Fruit fly (Drosophila melanogaster) whole organism, embryonic: ENCODE results near the gene CG5139.

ENCODE experiments used
- Adf1 ChIP-seq: fragments of 200-800 bp; sonication (Bioruptor generic); IDR thresholded peaks from 2 replicates; pipeline ENCODE4 v1.3.6; 2022; ENCODE audit warnings: missing biosample characterization, missing genetic modification characterization
- Awh ChIP-seq: fragments of 200-800 bp; sonication (Bioruptor generic); IDR thresholded peaks from 2 replicates; pipeline ENCODE4, ENCODE4 v1.3.6; 2022; ENCODE audit warnings: missing biosample characterization, missing genetic modification characterization
- B-H2 ChIP-seq: fragments of 200-800 bp; sonication (Bioruptor generic); optimal IDR thresholded peaks from 2 replicates; lab custom pipeline; 2018; ENCODE audit warnings: missing biosample characterization, mild to moderate bottlenecking, missing genetic modification characterization
- C15 ChIP-seq: fragments of 200-800 bp; sonication (Bioruptor generic); IDR thresholded peaks from 3 replicates; pipeline ENCODE4 v1.3.6; 2022; ENCODE audit warnings: missing biosample characterization, missing genetic modification characterization
- CG10209 ChIP-seq: fragments of 200-800 bp; sonication (Bioruptor generic); optimal IDR thresholded peaks from 3 replicates; lab custom pipeline; 2017; ENCODE audit warnings: missing biosample characterization, mild to moderate bottlenecking, missing genetic modification characterization, missing genetic modification reagents
- CG10959 ChIP-seq: fragments of 200-800 bp; sonication (Bioruptor generic); IDR thresholded peaks from 2 replicates; pipeline ENCODE4 v1.3.6; 2022; ENCODE audit warnings: missing biosample characterization, missing genetic modification characterization
- CG11398 ChIP-seq: fragments of 200-800 bp; sonication (Bioruptor generic); optimal IDR thresholded peaks from 2 replicates; lab custom pipeline; 2016; ENCODE audit warnings: missing biosample characterization, missing genetic modification characterization
- CG11560 ChIP-seq: fragments of 200-800 bp; sonication (Bioruptor generic); IDR thresholded peaks from 3 replicates; pipeline ENCODE4 v1.3.6; 2022; ENCODE audit warnings: missing biosample characterization, missing genetic modification characterization
- CG12299 ChIP-seq: fragments of 200-800 bp; sonication (Bioruptor generic); optimal IDR thresholded peaks from 2 replicates; lab custom pipeline; 2018; ENCODE audit warnings: missing biosample characterization, mild to moderate bottlenecking, missing genetic modification characterization
- CG14710 ChIP-seq: fragments of 200-800 bp; sonication (Bioruptor generic); optimal IDR thresholded peaks from 3 replicates; lab custom pipeline; 2019; ENCODE audit warnings: missing biosample characterization, mild to moderate bottlenecking, missing genetic modification characterization, moderate library complexity
- CG18764 ChIP-seq: fragments of 200-800 bp; sonication (Bioruptor generic); optimal IDR thresholded peaks from 3 replicates; lab custom pipeline; 2016; ENCODE audit warnings: missing biosample characterization, missing genetic modification characterization
- CG30020 ChIP-seq: fragments of 200-800 bp; optimal IDR thresholded peaks from 2 replicates; lab custom pipeline; 2019; ENCODE audit warnings: missing biosample characterization, mild to moderate bottlenecking, missing genetic modification characterization, moderate library complexity
- CG3281 ChIP-seq: fragments of 200-800 bp; sonication (Bioruptor generic); optimal IDR thresholded peaks from 3 replicates; lab custom pipeline; 2017; ENCODE audit warnings: missing biosample characterization, mild to moderate bottlenecking, missing genetic modification characterization
- CG33557 ChIP-seq: fragments of 200-800 bp; sonication (Bioruptor generic); optimal IDR thresholded peaks from 2 replicates; lab custom pipeline; 2019; ENCODE audit warnings: missing biosample characterization, mild to moderate bottlenecking, missing genetic modification characterization, moderate library complexity
- CG5180 ChIP-seq: fragments of 200-800 bp; sonication (Bioruptor generic); optimal IDR thresholded peaks from 3 replicates; lab custom pipeline; 2017; ENCODE audit warnings: missing biosample characterization, missing genetic modification characterization, mild to moderate bottlenecking, moderate library complexity, missing genetic modification reagents
- CG5245 ChIP-seq: fragments of 200-800 bp; sonication (Bioruptor generic); optimal IDR thresholded peaks from 3 replicates; lab custom pipeline; 2016; ENCODE audit warnings: missing biosample characterization, missing genetic modification characterization
- CG7987 ChIP-seq: fragments of 200-800 bp; sonication (Bioruptor generic); optimal IDR thresholded peaks from 2 replicates; lab custom pipeline; 2018; ENCODE audit warnings: missing biosample characterization, mild to moderate bottlenecking, missing genetic modification characterization, moderate library complexity
- CG9932 ChIP-seq: fragments of 200-800 bp; sonication (Bioruptor generic); IDR thresholded peaks from 2 replicates; pipeline ENCODE4 v1.3.6; 2022; ENCODE audit warnings: missing biosample characterization, missing genetic modification characterization
- D19B ChIP-seq: fragments of 200-800 bp; sonication (Bioruptor generic); optimal IDR thresholded peaks from 2 replicates; lab custom pipeline; 2017; ENCODE audit warnings: missing biosample characterization, mild to moderate bottlenecking, missing genetic modification characterization
- Deaf1 ChIP-seq: fragments of 200-800 bp; optimal IDR thresholded peaks from 3 replicates; lab custom pipeline; 2019; ENCODE audit warnings: missing biosample characterization, mild to moderate bottlenecking, missing genetic modification characterization, moderate library complexity
- Dip3 ChIP-seq: fragments of 200-800 bp; sonication (Bioruptor generic); optimal IDR thresholded peaks from 3 replicates; lab custom pipeline; 2016; ENCODE audit warnings: missing biosample characterization, missing genetic modification characterization
- Dp ChIP-seq: fragments of 200-800 bp; sonication (Bioruptor generic); optimal IDR thresholded peaks from 2 replicates; lab custom pipeline; 2018; ENCODE audit warnings: missing biosample characterization, mild to moderate bottlenecking, missing genetic modification characterization, moderate library complexity
- Gsc ChIP-seq: fragments of 200-800 bp; sonication (Bioruptor generic); IDR thresholded peaks from 2 replicates; pipeline ENCODE4 v1.3.6; 2022; ENCODE audit warnings: missing biosample characterization, missing genetic modification characterization
- Med ChIP-seq: fragments of 200-800 bp; sonication (Bioruptor generic); peaks from one replicate; lab custom pipeline; 2016; ENCODE audit warnings: missing biosample characterization, missing genetic modification characterization, mild to moderate bottlenecking, inconsistent platforms, moderate library complexity
- Mes4 ChIP-seq: fragments of 200-800 bp; sonication (Bioruptor generic); optimal IDR thresholded peaks from 2 replicates; lab custom pipeline; 2016; ENCODE audit warnings: missing biosample characterization, missing genetic modification characterization
- Nf-YB ChIP-seq: fragments of 200-800 bp; sonication (Bioruptor generic); optimal IDR thresholded peaks from 3 replicates; lab custom pipeline; 2019; ENCODE audit warnings: missing biosample characterization, mild to moderate bottlenecking, missing genetic modification characterization, moderate library complexity
- Ptx1 ChIP-seq: fragments of 200-800 bp; sonication (Bioruptor generic); IDR thresholded peaks from 2 replicates; pipeline ENCODE4 v1.3.6; 2022; ENCODE audit warnings: missing biosample characterization, missing genetic modification characterization
- Rx ChIP-seq: fragments of 200-800 bp; sonication (Bioruptor generic); IDR thresholded peaks from 2 replicates; pipeline ENCODE4 v1.3.6; 2022; ENCODE audit warnings: missing biosample characterization, missing genetic modification characterization
- TFAM ChIP-seq: fragments of 200-800 bp; sonication (Bioruptor generic); optimal IDR thresholded peaks from 2 replicates; lab custom pipeline; 2017; ENCODE audit warnings: missing biosample characterization, missing genetic modification characterization, inconsistent platforms
- Taf1 ChIP-seq: fragments of 200-800 bp; sonication (Bioruptor generic); IDR thresholded peaks from 2 replicates; pipeline ENCODE4 v1.3.6; 2022; ENCODE audit warnings: missing biosample characterization, missing genetic modification characterization
- br ChIP-seq: fragments of >200 bp; optimal IDR thresholded peaks from 2 replicates; lab custom pipeline; 2017
- btn ChIP-seq: fragments of 200-800 bp; sonication (Bioruptor generic); optimal IDR thresholded peaks from 2 replicates; lab custom pipeline; 2016; ENCODE audit warnings: missing biosample characterization, missing genetic modification characterization
- caup ChIP-seq: fragments of 200-800 bp; sonication (Bioruptor generic); optimal IDR thresholded peaks from 3 replicates; lab custom pipeline; 2017; ENCODE audit warnings: missing biosample characterization, mild to moderate bottlenecking, missing genetic modification characterization, moderate library complexity; ENCODE audit not compliant: severe bottlenecking
- croc ChIP-seq: fragments of 200-800 bp; sonication (Bioruptor generic); conservative IDR thresholded peaks from 3 replicates; pipeline ENCODE4 v1.3.6; 2022; ENCODE audit warnings: missing biosample characterization, missing genetic modification characterization
- crp ChIP-seq, 2 experiments: fragments of 200-800 bp; sonication (Bioruptor generic); optimal IDR thresholded peaks; 2 replicates in 1 of 2; 3 replicates in 1 of 2; lab custom pipeline; 2017; ENCODE audit warnings: missing biosample characterization in 2 of 2, missing genetic modification characterization in 2 of 2, mild to moderate bottlenecking in 1 of 2, moderate library complexity in 1 of 2
- eyg ChIP-seq: fragments of 200-800 bp; sonication (Bioruptor generic); optimal IDR thresholded peaks from 3 replicates; lab custom pipeline; 2016; ENCODE audit warnings: missing biosample characterization, missing genetic modification characterization
- fd102C ChIP-seq: fragments of 200-800 bp; sonication (Bioruptor generic); optimal IDR thresholded peaks from 2 replicates; lab custom pipeline; 2018; ENCODE audit warnings: missing biosample characterization, mild to moderate bottlenecking, missing genetic modification characterization, moderate library complexity
- gcm2 ChIP-seq: fragments of 200-800 bp; sonication (Bioruptor generic); optimal IDR thresholded peaks from 2 replicates; lab custom pipeline; 2016; ENCODE audit warnings: missing biosample characterization, missing genetic modification characterization
- ken ChIP-seq: fragments of 200-800 bp; sonication (Bioruptor generic); IDR thresholded peaks from 3 replicates; pipeline ENCODE4 v1.3.6; 2022; ENCODE audit warnings: missing biosample characterization, missing genetic modification characterization
- maf-S ChIP-seq: fragments of 200-800 bp; sonication (Bioruptor generic); optimal IDR thresholded peaks from 2 replicates; lab custom pipeline; 2016; ENCODE audit warnings: missing biosample characterization, missing genetic modification characterization
- p53 ChIP-seq: fragments of 200-800 bp; sonication (Bioruptor generic); optimal IDR thresholded peaks from 2 replicates; lab custom pipeline; 2016; ENCODE audit warnings: missing biosample characterization, missing genetic modification characterization
- pita ChIP-seq: fragments of 200-800 bp; sonication (Bioruptor generic); optimal IDR thresholded peaks from 2 replicates; lab custom pipeline; 2017; ENCODE audit warnings: missing biosample characterization, mild to moderate bottlenecking, missing genetic modification characterization
- scrt ChIP-seq: fragments of 200-800 bp; sonication (Bioruptor generic); optimal IDR thresholded peaks from 2 replicates; lab custom pipeline; 2018; ENCODE audit warnings: missing biosample characterization, mild to moderate bottlenecking, missing genetic modification characterization, moderate library complexity
- sd ChIP-seq: fragments of 200-800 bp; sonication (Bioruptor generic); optimal IDR thresholded peaks from 3 replicates; lab custom pipeline; 2018; ENCODE audit warnings: missing biosample characterization, mild to moderate bottlenecking, missing genetic modification characterization, moderate library complexity
- seq ChIP-seq: fragments of 200-800 bp; sonication (Bioruptor generic); IDR thresholded peaks from 2 replicates; pipeline ENCODE4 v1.3.6; 2022; ENCODE audit warnings: missing biosample characterization, missing genetic modification characterization
- sug ChIP-seq: fragments of 200-800 bp; optimal IDR thresholded peaks from 2 replicates; lab custom pipeline; 2019; ENCODE audit warnings: missing biosample characterization, mild to moderate bottlenecking, missing genetic modification characterization, moderate library complexity
- tgo ChIP-seq: fragments of 200-800 bp; sonication (Bioruptor generic); IDR thresholded peaks from 3 replicates; pipeline ENCODE4 v1.3.6; 2022; ENCODE audit warnings: missing biosample characterization, missing genetic modification characterization
- tup ChIP-seq: fragments of 200-800 bp; sonication (Bioruptor generic); optimal IDR thresholded peaks from 2 replicates; lab custom pipeline; 2016; ENCODE audit warnings: missing biosample characterization, mild to moderate bottlenecking, missing genetic modification characterization, moderate library complexity
- tx ChIP-seq: fragments of 200-800 bp; sonication (Bioruptor generic); optimal IDR thresholded peaks from 2 replicates; lab custom pipeline; 2016; ENCODE audit warnings: missing biosample characterization, missing genetic modification characterization
- vvl ChIP-seq: fragments of 200-800 bp; sonication (Bioruptor generic); IDR thresholded peaks from 2 replicates; pipeline ENCODE4 v1.3.6; 2022; ENCODE audit warnings: missing biosample characterization, missing genetic modification characterization
- zen2 ChIP-seq: fragments of 200-800 bp; sonication (Bioruptor generic); IDR thresholded peaks from 3 replicates; pipeline ENCODE4 v1.3.6; 2022; ENCODE audit warnings: missing biosample characterization, missing genetic modification characterization; ENCODE audit not compliant: partially characterized antibody

Gene CG5139

DNA sequence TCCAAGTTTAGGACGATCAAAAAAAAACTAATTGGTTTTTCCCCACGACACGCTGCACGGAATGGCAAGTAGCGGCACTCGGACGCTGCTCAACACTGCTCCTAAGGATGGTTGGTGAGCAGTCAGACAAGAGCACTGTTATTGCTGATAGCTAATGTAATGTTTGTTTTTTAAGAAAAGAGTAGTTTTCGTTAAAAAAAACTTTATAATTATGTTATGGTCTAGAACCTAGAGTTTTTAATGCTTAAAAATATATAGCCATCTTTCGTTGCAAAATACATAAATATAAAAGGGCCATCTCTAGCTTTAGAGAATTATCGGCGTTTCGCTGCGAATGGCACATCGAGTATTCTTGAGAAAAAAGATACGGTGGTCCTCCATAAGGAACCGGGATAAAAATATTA lies 26.4 kb downstream of the CG5139 start, which contains the start of the genes Charon and CG4887 (continued):
- TF ChIP-seq seq (GFP tag; lab: Robert Waterston, UW): peak; percentile 69
- TF ChIP-seq zen2: no peak
- peak; percentile 85 for TF ChIP-seq Ptx1 (GFP tag; lab: Robert Waterston, UW)
- TF ChIP-seq Dip3 (GFP tag; lab: Kevin White, UChicago): peak; percentile 91
- peak; percentile 96 for TF ChIP-seq Med (GFP tag; lab: Kevin White, UChicago)
- peak; percentile 4 for TF ChIP-seq p53
- TF ChIP-seq Adf1 (GFP tag; lab: Robert Waterston, UW): peak; percentile 43; the same call in 1 of the 2 replicates
- peak; percentile 82 for TF ChIP-seq CG33557 (GFP tag; lab: Kevin White, UChicago)
- peak; percentile 89 for TF ChIP-seq B-H2 (GFP tag; lab: Kevin White, UChicago)
- TF ChIP-seq CG5180 (GFP tag; lab: Kevin White, UChicago): no peak
- no peak for TF ChIP-seq CG18764 (GFP tag; lab: Kevin White, UChicago)
- peak; percentile 61 for TF ChIP-seq Rx (GFP tag; lab: Robert Waterston, UW)
- TF ChIP-seq Dp (GFP tag; lab: Kevin White, UChicago): peak; percentile 33
- TF ChIP-seq tup (GFP tag; lab: Kevin White, UChicago): peak; percentile 35
- peak; percentile 46; the same call in 1 of the 2 replicates for TF ChIP-seq Gsc (GFP tag; lab: Robert Waterston, UW)
- peak; percentile 58; the same call in 1 of the 3 replicates for TF ChIP-seq C15 (GFP tag; lab: Robert Waterston, UW)
- no peak for TF ChIP-seq sd (tag; lab: Kevin White, UChicago)
- TF ChIP-seq Nf-YB (GFP tag; lab: Kevin White, UChicago): no peak
- peak; percentile 76 for TF ChIP-seq croc (GFP tag; lab: Robert Waterston, UW)
- peak; percentile 44 for TF ChIP-seq Deaf1 (tag; lab: Kevin White, UChicago)
- TF ChIP-seq CG11398 (GFP tag; lab: Kevin White, UChicago): peak; percentile 67
- TF ChIP-seq CG10959 (GFP tag; lab: Robert Waterston, UW): peak; percentile 73
- TF ChIP-seq ken (GFP tag; lab: Robert Waterston, UW): peak; percentile 77
- 0 out of 2 replicates have a peak, but pooled peaks have one; percentile 19 for TF ChIP-seq Awh (GFP tag; lab: Robert Waterston, UW)
- no peak for TF ChIP-seq scrt (GFP tag; lab: Kevin White, UChicago)
- no peak for TF ChIP-seq D19B (GFP tag; lab: Kevin White, UChicago)
- TF ChIP-seq CG10209 (GFP tag; lab: Kevin White, UChicago): peak; percentile 75
- no peak for TF ChIP-seq fd102C (GFP tag; lab: Kevin White, UChicago)
- TF ChIP-seq br (lab: Kevin White, UChicago): no peak
- TF ChIP-seq CG30020: no peak
- no peak for TF ChIP-seq sug (tag; lab: Kevin White, UChicago)
- peak; percentile 86 for TF ChIP-seq vvl
- peak; percentile 61 for TF ChIP-seq gcm2 (GFP tag; lab: Kevin White, UChicago)
- peak in 1 of 2 experiments; percentile 52 for TF ChIP-seq crp (GFP tag; optimal IDR thresholded peaks at IDR 0.05; lab: Kevin White, UChicago)
- peak; percentile 35 for TF ChIP-seq CG7987
- TF ChIP-seq CG3281 (GFP tag; lab: Kevin White, UChicago): peak; percentile 80
- TF ChIP-seq maf-S: peak; percentile 79
- no peak for TF ChIP-seq btn (GFP tag; lab: Kevin White, UChicago)
- peak; percentile 67 for TF ChIP-seq Mes4 (GFP tag; lab: Kevin White, UChicago)
- TF ChIP-seq Taf1 (GFP tag; lab: Robert Waterston, UW): peak; percentile 65; the same call in 1 of the 2 replicates
- TF ChIP-seq CG11560 (tag; lab: Robert Waterston, UW): peak; percentile 74; the same call in 2 of the 3 replicates
- peak; percentile 66 for TF ChIP-seq CG5245
- peak; percentile 8 for TF ChIP-seq TFAM (GFP tag; lab: Kevin White, UChicago)
- TF ChIP-seq CG14710 (tag; lab: Kevin White, UChicago): peak; percentile 86
- TF ChIP-seq caup (GFP tag; lab: Kevin White, UChicago): peak; percentile 73
- peak; percentile 71 for TF ChIP-seq CG12299
- peak; percentile 79 for TF ChIP-seq tx (GFP tag; lab: Kevin White, UChicago)
- peak; percentile 84 for TF ChIP-seq tgo (GFP tag; lab: Robert Waterston, UW)
- TF ChIP-seq pita (GFP tag; lab: Kevin White, UChicago): no peak
- TF ChIP-seq eyg: peak; percentile 70
- TF ChIP-seq CG9932 (GFP tag; lab: Robert Waterston, UW): peak; percentile 93
